Worm (Caenorhabditis elegans) whole organism, L4 larva: ENCODE data around the gene Y62H9A.2.

ENCODE experiments used
- F26F4.8 ChIP-seq: fragments of 200-800 bp; sonication (Bioruptor generic); conservative IDR thresholded peaks from 2 replicates; pipeline ENCODE4 v1.3.6; 2022; ENCODE audit warnings: missing genetic modification characterization, missing compliant biosample characterization
- ama-1 ChIP-seq: fragments of 150-350 bp; optimal IDR thresholded peaks from 2 replicates; lab custom pipeline; 2014; ENCODE audit warnings: inconsistent platforms, mixed read lengths
- ces-1 ChIP-seq: fragments of 150-350 bp; sonication (generic microtip); optimal IDR thresholded peaks from 4 replicates; lab custom pipeline; 2014; ENCODE audit warnings: missing biosample characterization, missing genetic modification reagents, missing genetic modification characterization
- duxl-1 ChIP-seq: sonication (generic microtip); optimal IDR thresholded peaks from 2 replicates; lab custom pipeline; 2016; ENCODE audit warnings: mild to moderate bottlenecking, missing genetic modification characterization, moderate library complexity, missing compliant biosample characterization; ENCODE audit not compliant: poor library complexity
- fos-1 ChIP-seq: fragments of 150-350 bp; optimal IDR thresholded peaks from 2 replicates; lab custom pipeline; 2014; ENCODE audit warnings: missing biosample characterization, missing genetic modification characterization
- hif-1 ChIP-seq, 2 experiments: sonication (generic microtip); optimal IDR thresholded peaks; 2 replicates each; lab custom pipeline; 2016 to 2017; ENCODE audit warnings: missing compliant biosample characterization in 2 of 2, missing genetic modification characterization in 2 of 2, missing genetic modification reagents in 2 of 2, missing genotype in 2 of 2, mild to moderate bottlenecking in 1 of 2
- lin-13 ChIP-seq: fragments of 150-350 bp; optimal IDR thresholded peaks from 2 replicates; lab custom pipeline; 2014; ENCODE audit warnings: missing biosample characterization, missing genetic modification reagents, missing genetic modification characterization
- lin-29 ChIP-seq: fragments of 200-800 bp; sonication (Bioruptor generic); IDR thresholded peaks from 2 replicates; pipeline ENCODE4 v1.3.6; 2022; ENCODE audit warnings: missing genetic modification reagents, missing genetic modification characterization, missing compliant biosample characterization
- nhr-102 ChIP-seq: sonication (generic microtip); optimal IDR thresholded peaks from 2 replicates; lab custom pipeline; 2016; ENCODE audit warnings: mild to moderate bottlenecking, missing genetic modification characterization, moderate library complexity, missing compliant biosample characterization
- nhr-25 ChIP-seq: sonication (generic microtip); optimal IDR thresholded peaks from 2 replicates; lab custom pipeline; 2017; ENCODE audit warnings: missing genetic modification characterization, mild to moderate bottlenecking, missing compliant biosample characterization, antibody characterized with exemption, moderate library complexity, borderline replicate concordance; ENCODE audit not compliant: insufficient read depth
- pqm-1 ChIP-seq: sonication (generic microtip); optimal IDR thresholded peaks from 2 replicates; lab custom pipeline; 2017; ENCODE audit warnings: missing biosample characterization, missing genetic modification characterization
- snpc-4 ChIP-seq: fragments of 150-350 bp; optimal IDR thresholded peaks from 2 replicates; lab custom pipeline; 2014; ENCODE audit warnings: missing biosample characterization, missing genetic modification characterization

DNA sequence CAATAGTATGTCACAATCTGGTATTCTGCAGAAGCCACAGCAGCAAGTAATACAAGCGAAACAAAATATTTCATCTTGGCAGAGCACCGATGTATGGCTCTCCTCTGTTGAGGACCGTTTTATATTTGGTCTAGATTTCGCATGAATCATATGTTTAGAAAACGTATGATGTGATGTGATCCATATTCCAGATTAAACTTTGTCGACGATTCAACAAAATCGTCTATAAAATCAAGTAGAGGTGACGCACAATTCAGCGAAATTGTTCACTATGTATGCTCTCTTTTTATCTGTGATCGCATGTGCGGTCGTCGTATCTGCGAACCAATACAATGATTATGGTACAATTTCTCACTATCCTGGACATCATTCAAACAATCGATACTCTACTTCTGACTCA, 1.9 kb upstream of the Y62H9A.2 start, which contains the start of the genes Y62H9A.3 and Y62H9A.4:
- TF ChIP-seq lin-13 (GFP tag; lab: Kevin White, UChicago) (no peak), duxl-1 (no peak), fos-1 (tag; lab: Kevin White, UChicago) (no peak), nhr-25 (tag; lab: Kevin White, UChicago) (no peak), ama-1 (lab: Kevin White, UChicago) (no peak), F26F4.8 (no peak), pqm-1 (tag; lab: Kevin White, UChicago) (no peak), nhr-102 (tag; lab: Kevin White, UChicago) (no peak), lin-29 (GFP tag; lab: Robert Waterston, UW) (no peak), snpc-4 (tag; lab: Kevin White, UChicago) (no peak), hif-1 (tag; optimal IDR thresholded peaks at IDR 0.05; lab: Kevin White, UChicago) (no peak), ces-1 (no peak)
